Worm (Caenorhabditis elegans) whole organism, L3 larva: Measurements from ENCODE around the gene lev-9.

Experiments used
- R02D3.7 ChIP-seq: fragments of 150-350 bp; optimal IDR thresholded peaks from 2 replicates; lab custom pipeline; 2014; ENCODE audit warnings: missing biosample characterization, missing genetic modification characterization
- ZK546.5 ChIP-seq: sonication (generic microtip); optimal IDR thresholded peaks from 2 replicates; lab custom pipeline; 2017; ENCODE audit warnings: missing biosample characterization, missing genetic modification characterization
- ama-1 ChIP-seq: fragments of 150-350 bp; optimal IDR thresholded peaks from 2 replicates; lab custom pipeline; 2018
- ceh-16 ChIP-seq: sonication (generic microtip); optimal IDR thresholded peaks from 2 replicates; lab custom pipeline; 2017; ENCODE audit warnings: missing biosample characterization, missing genetic modification characterization
- ceh-28 ChIP-seq: fragments of 150-350 bp; optimal IDR thresholded peaks from 2 replicates; lab custom pipeline; 2014; ENCODE audit warnings: missing biosample characterization, missing genetic modification reagents, missing genetic modification characterization
- ceh-82 ChIP-seq: fragments of 150-350 bp; optimal IDR thresholded peaks from 2 replicates; lab custom pipeline; 2014; ENCODE audit warnings: missing biosample characterization, missing genetic modification characterization
- ceh-9 ChIP-seq: sonication (generic microtip); optimal IDR thresholded peaks from 2 replicates; lab custom pipeline; 2018; ENCODE audit warnings: missing biosample characterization, missing genetic modification characterization
- daf-12 ChIP-seq: fragments of 150-350 bp; optimal IDR thresholded peaks from 2 replicates; lab custom pipeline; 2014; ENCODE audit warnings: missing biosample characterization, missing genetic modification reagents, missing genetic modification characterization
- egl-27 ChIP-seq: sonication (generic microtip); optimal IDR thresholded peaks from 4 replicates; lab custom pipeline; 2017; ENCODE audit warnings: missing biosample characterization, missing genetic modification reagents, missing genetic modification characterization
- egl-5 ChIP-seq: fragments of 150-350 bp; optimal IDR thresholded peaks from 2 replicates; lab custom pipeline; 2017; ENCODE audit warnings: missing biosample characterization, missing genetic modification reagents, missing genetic modification characterization, inconsistent platforms
- elt-1 ChIP-seq: fragments of 150-350 bp; optimal IDR thresholded peaks from 2 replicates; lab custom pipeline; 2014; ENCODE audit warnings: missing biosample characterization, missing genetic modification characterization
- elt-2 ChIP-seq: sonication (generic microtip); optimal IDR thresholded peaks from 2 replicates; lab custom pipeline; 2016; ENCODE audit warnings: missing genetic modification reagents, mild to moderate bottlenecking, missing genetic modification characterization, missing compliant biosample characterization
- elt-3 ChIP-seq, 3 experiments: fragments of 150-350 bp in 1 of 3; sonication (generic microtip) in 2 of 3; optimal IDR thresholded peaks; 2 replicates in 2 of 3; 4 replicates in 1 of 3; lab custom pipeline; 2014 to 2017; ENCODE audit warnings: missing biosample characterization in 3 of 3, missing genetic modification characterization in 3 of 3
- eor-1 ChIP-seq, 2 experiments: fragments of 150-350 bp; optimal IDR thresholded peaks; 2 replicates each; lab custom pipeline; 2014 to 2018; ENCODE audit warnings: missing biosample characterization in 2 of 2, missing genetic modification characterization in 2 of 2
- fkh-10 ChIP-seq: sonication (generic microtip); optimal IDR thresholded peaks from 2 replicates; lab custom pipeline; 2017; ENCODE audit warnings: missing biosample characterization, missing genetic modification reagents, missing genetic modification characterization
- fkh-2 ChIP-seq: fragments of 150-350 bp; optimal IDR thresholded peaks from 2 replicates; lab custom pipeline; 2014; ENCODE audit warnings: missing biosample characterization, missing genetic modification reagents, missing genetic modification characterization
- fos-1 ChIP-seq: fragments of 150-350 bp; optimal IDR thresholded peaks from 2 replicates; lab custom pipeline; 2014; ENCODE audit warnings: missing biosample characterization, missing genetic modification characterization
- hmg-11 ChIP-seq: sonication (generic microtip); optimal IDR thresholded peaks from 2 replicates; lab custom pipeline; 2016; ENCODE audit warnings: missing genetic modification characterization, missing compliant biosample characterization
- jun-1 ChIP-seq: fragments of 150-350 bp; optimal IDR thresholded peaks from 2 replicates; lab custom pipeline; 2014; ENCODE audit warnings: missing biosample characterization, missing genetic modification reagents, missing genetic modification characterization
- lin-15B ChIP-seq: fragments of 150-350 bp; optimal IDR thresholded peaks from 2 replicates; lab custom pipeline; 2014; ENCODE audit warnings: missing biosample characterization, missing genetic modification characterization
- lin-39 ChIP-seq: fragments of 150-350 bp; optimal IDR thresholded peaks from 2 replicates; lab custom pipeline; 2018; ENCODE audit warnings: missing biosample characterization, missing genetic modification reagents, missing genetic modification characterization
- mdl-1 ChIP-seq: fragments of 150-350 bp; optimal IDR thresholded peaks from 2 replicates; lab custom pipeline; 2014; ENCODE audit warnings: missing biosample characterization, missing genetic modification characterization
- mml-1 ChIP-seq: fragments of 150-350 bp; sonication (generic microtip); optimal IDR thresholded peaks from 3 replicates; lab custom pipeline; 2014; ENCODE audit warnings: missing biosample characterization, missing genetic modification characterization
- nfya-1 ChIP-seq: sonication (generic microtip); optimal IDR thresholded peaks from 2 replicates; lab custom pipeline; 2017; ENCODE audit warnings: missing genetic modification characterization, mild to moderate bottlenecking, missing compliant biosample characterization, antibody characterized with exemption, moderate library complexity; ENCODE audit not compliant: insufficient read depth
- nhr-11 ChIP-seq: fragments of 150-350 bp; optimal IDR thresholded peaks from 2 replicates; lab custom pipeline; 2014; ENCODE audit warnings: missing biosample characterization, missing genetic modification characterization
- nhr-12 ChIP-seq: fragments of 150-350 bp; optimal IDR thresholded peaks from 2 replicates; lab custom pipeline; 2014; ENCODE audit warnings: missing biosample characterization, missing genetic modification characterization
- nhr-23 ChIP-seq: fragments of 150-350 bp; optimal IDR thresholded peaks from 2 replicates; lab custom pipeline; 2014; ENCODE audit warnings: missing biosample characterization, missing genetic modification reagents, missing genetic modification characterization
- nhr-237 ChIP-seq: fragments of 150-350 bp; optimal IDR thresholded peaks from 2 replicates; lab custom pipeline; 2014; ENCODE audit warnings: missing biosample characterization, missing genetic modification characterization
- nhr-25 ChIP-seq: sonication (generic microtip); optimal IDR thresholded peaks from 2 replicates; lab custom pipeline; 2017; ENCODE audit warnings: missing biosample characterization, missing genetic modification characterization
- nhr-28 ChIP-seq: fragments of 150-350 bp; optimal IDR thresholded peaks from 2 replicates; lab custom pipeline; 2014; ENCODE audit warnings: missing biosample characterization, missing genetic modification characterization
- nhr-43 ChIP-seq: sonication (generic microtip); optimal IDR thresholded peaks from 2 replicates; lab custom pipeline; 2016; ENCODE audit warnings: mild to moderate bottlenecking, missing genetic modification characterization, missing compliant biosample characterization; ENCODE audit not compliant: poor library complexity, severe bottlenecking
- nhr-67 ChIP-seq: fragments of 150-350 bp; optimal IDR thresholded peaks from 2 replicates; lab custom pipeline; 2014; ENCODE audit warnings: missing biosample characterization, missing genetic modification characterization
- nhr-77 ChIP-seq: fragments of 150-350 bp; optimal IDR thresholded peaks from 2 replicates; lab custom pipeline; 2014; ENCODE audit warnings: missing biosample characterization, missing genetic modification characterization
- pha-4 ChIP-seq: fragments of 150-350 bp; optimal IDR thresholded peaks from 2 replicates; lab custom pipeline; 2014; ENCODE audit warnings: missing biosample characterization, missing genetic modification reagents, missing genetic modification characterization
- pqm-1 ChIP-seq: fragments of 150-350 bp; optimal IDR thresholded peaks from 2 replicates; lab custom pipeline; 2017; ENCODE audit warnings: missing biosample characterization, missing genetic modification characterization, inconsistent platforms
- sea-2 ChIP-seq: fragments of 150-350 bp; sonication (generic microtip); optimal IDR thresholded peaks from 4 replicates; lab custom pipeline; 2014; ENCODE audit warnings: missing biosample characterization, missing genetic modification reagents, missing genetic modification characterization
- skn-1 ChIP-seq: fragments of 150-350 bp; optimal IDR thresholded peaks from 2 replicates; lab custom pipeline; 2014; ENCODE audit warnings: missing biosample characterization, missing genetic modification characterization
- snpc-4 ChIP-seq: fragments of 150-350 bp; optimal IDR thresholded peaks from 2 replicates; lab custom pipeline; 2014; ENCODE audit warnings: missing biosample characterization, missing genetic modification characterization
- tbx-2 ChIP-seq: sonication (generic microtip); optimal IDR thresholded peaks from 2 replicates; lab custom pipeline; 2016; ENCODE audit warnings: mild to moderate bottlenecking, missing genetic modification characterization, missing compliant biosample characterization
- unc-39 ChIP-seq: sonication (generic microtip); optimal IDR thresholded peaks from 4 replicates; lab custom pipeline; 2017; ENCODE audit warnings: missing biosample characterization, missing genetic modification characterization
- unc-62 ChIP-seq: fragments of 150-350 bp; sonication (generic microtip); optimal IDR thresholded peaks from 4 replicates; lab custom pipeline; 2014; ENCODE audit warnings: missing biosample characterization, missing genetic modification reagents, missing genetic modification characterization
- zag-1 ChIP-seq: fragments of 150-350 bp; optimal IDR thresholded peaks from 2 replicates; lab custom pipeline; 2014; ENCODE audit warnings: missing biosample characterization, missing genetic modification characterization
- ztf-11 ChIP-seq: fragments of 150-350 bp; optimal IDR thresholded peaks from 2 replicates; lab custom pipeline; 2014; ENCODE audit warnings: missing biosample characterization, missing genetic modification characterization
- ztf-4 ChIP-seq: fragments of 150-350 bp; optimal IDR thresholded peaks from 2 replicates; lab custom pipeline; 2014; ENCODE audit warnings: missing biosample characterization, missing genetic modification characterization

The lev-9 gene

DNA sequence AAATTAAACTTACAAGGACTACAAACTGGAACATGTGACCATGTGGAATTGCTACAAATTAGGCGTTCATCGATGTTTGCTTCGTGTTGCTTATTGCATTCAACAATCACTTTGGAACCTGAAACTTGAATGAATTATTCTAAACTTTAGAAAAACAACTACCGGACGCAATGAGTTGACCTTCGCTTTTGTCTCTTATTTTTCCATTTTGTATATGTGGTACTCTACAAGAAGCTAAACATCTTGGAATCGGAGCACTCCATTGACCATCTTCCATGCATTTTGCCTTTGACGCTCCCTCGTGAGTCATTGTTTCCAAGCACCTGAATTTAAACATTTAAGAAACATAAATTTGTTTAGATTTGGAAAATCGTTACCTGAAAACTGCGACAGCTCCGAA is 2.5 kb downstream of the lev-9 start:
- TF ChIP-seq egl-27 (tag; lab: Kevin White, UChicago): no peak
- TF ChIP-seq fkh-10 (GFP tag; lab: Kevin White, UChicago): no peak
- TF ChIP-seq nhr-67 (tag; lab: Kevin White, UChicago): no peak
- no peak for TF ChIP-seq R02D3.7 (tag; lab: Kevin White, UChicago)
- no peak for TF ChIP-seq nhr-25 (tag; lab: Kevin White, UChicago)

DNA sequence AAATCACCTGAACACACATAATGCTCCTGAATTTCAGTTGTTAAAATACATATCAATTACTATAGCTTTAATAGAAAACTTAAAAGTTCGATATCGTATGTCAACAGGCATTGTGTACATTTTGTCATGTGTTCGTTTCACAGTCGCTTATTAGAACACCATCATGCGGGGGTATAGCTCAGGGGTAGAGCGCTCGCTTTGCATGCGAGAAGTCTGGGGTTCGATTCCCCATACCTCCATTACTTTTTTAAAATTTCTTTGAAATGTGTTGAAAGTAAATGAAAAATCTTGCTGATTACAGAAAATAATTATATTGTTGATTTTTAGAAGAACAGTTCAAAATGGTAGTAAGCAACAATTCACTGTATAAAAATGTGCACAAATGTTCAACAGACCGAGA is 5.4 kb downstream of the lev-9 start:
- no peak for TF ChIP-seq nhr-237
- no peak for TF ChIP-seq eor-1 (tag; optimal IDR thresholded peaks at IDR 0.05; lab: Kevin White, UChicago)
- TF ChIP-seq fos-1 (tag; lab: Kevin White, UChicago): no peak
- TF ChIP-seq ceh-16 (tag; lab: Kevin White, UChicago): no peak
- no peak for TF ChIP-seq nhr-11
- peak; percentile 0 for TF ChIP-seq hmg-11 (tag; lab: Kevin White, UChicago)
- TF ChIP-seq nhr-25 (tag; lab: Kevin White, UChicago): peak; percentile 49
- TF ChIP-seq tbx-2 (tag; lab: Kevin White, UChicago): peak; percentile 31
- no peak for TF ChIP-seq pqm-1 (tag; lab: Kevin White, UChicago)
- TF ChIP-seq lin-15B (tag; lab: Kevin White, UChicago): no peak
- TF ChIP-seq elt-2 (tag; lab: Kevin White, UChicago): peak; percentile 24
- TF ChIP-seq nhr-67 (tag; lab: Kevin White, UChicago): no peak
- TF ChIP-seq ztf-4 (tag; lab: Kevin White, UChicago): no peak
- TF ChIP-seq nhr-28 (tag; lab: Kevin White, UChicago): no peak
- no peak for TF ChIP-seq daf-12 (tag; lab: Kevin White, UChicago)
- TF ChIP-seq nhr-43 (tag; lab: Kevin White, UChicago): peak; percentile 56
- TF ChIP-seq egl-27 (tag; lab: Kevin White, UChicago): no peak
- TF ChIP-seq mdl-1 (tag; lab: Kevin White, UChicago): no peak
- no peak for TF ChIP-seq ceh-9 (tag; lab: Kevin White, UChicago)
- TF ChIP-seq ZK546.5 (tag; lab: Kevin White, UChicago): no peak
- no peak for TF ChIP-seq unc-39 (tag; lab: Kevin White, UChicago)
- TF ChIP-seq sea-2 (GFP tag; lab: Kevin White, UChicago): no peak
- TF ChIP-seq pha-4: no peak
- no peak for TF ChIP-seq ceh-28 (tag; lab: Kevin White, UChicago)
- no peak for TF ChIP-seq ama-1 (lab: Kevin White, UChicago)
- TF ChIP-seq egl-5: no peak
- no peak for TF ChIP-seq zag-1 (tag; lab: Kevin White, UChicago)
- TF ChIP-seq ztf-11 (tag; lab: Kevin White, UChicago): no peak
- TF ChIP-seq nfya-1 (tag; lab: Kevin White, UChicago): no peak
- no peak for TF ChIP-seq lin-39 (tag; lab: Kevin White, UChicago)
- TF ChIP-seq elt-1 (tag; lab: Kevin White, UChicago): no peak
- peak; percentile 12 for TF ChIP-seq nhr-23 (tag; lab: Kevin White, UChicago)
- no peak for TF ChIP-seq unc-62 (GFP tag; lab: Kevin White, UChicago)

DNA sequence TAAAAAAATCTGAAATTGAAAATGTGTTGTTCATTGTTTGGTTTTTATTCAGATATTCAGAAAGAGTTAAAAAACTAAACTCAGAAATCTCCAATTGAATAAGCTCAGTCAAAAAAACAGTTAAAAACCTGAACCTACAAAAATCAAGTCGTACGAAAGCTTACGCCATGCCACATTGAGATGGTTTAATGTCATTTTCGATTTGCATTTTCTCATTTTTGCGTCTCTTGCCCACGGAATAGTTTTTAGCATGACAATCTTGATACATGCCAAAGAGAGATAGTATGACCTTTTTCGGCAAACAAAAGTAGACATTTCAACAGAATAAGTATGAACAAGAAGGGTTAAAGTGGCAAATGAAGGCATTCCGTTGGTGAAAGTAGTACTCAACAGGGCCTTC is 10.5 kb downstream of the lev-9 start:
- TF ChIP-seq unc-39 (tag; lab: Kevin White, UChicago) (no peak), egl-5 (no peak), nhr-11 (no peak), fkh-10 (GFP tag; lab: Kevin White, UChicago) (no peak), lin-39 (tag; lab: Kevin White, UChicago) (no peak), ceh-28 (tag; lab: Kevin White, UChicago) (no peak), hmg-11 (tag; lab: Kevin White, UChicago) (no peak), ama-1 (lab: Kevin White, UChicago) (peak; percentile 91), lin-15B (tag; lab: Kevin White, UChicago) (no peak), fos-1 (tag; lab: Kevin White, UChicago) (no peak), mml-1 (tag; lab: Kevin White, UChicago) (no peak), pha-4 (no peak), skn-1 (tag; lab: Kevin White, UChicago) (no peak), nhr-25 (tag; lab: Kevin White, UChicago) (peak; percentile 91), ZK546.5 (tag; lab: Kevin White, UChicago) (no peak), mdl-1 (tag; lab: Kevin White, UChicago) (no peak), zag-1 (tag; lab: Kevin White, UChicago) (no peak), nhr-23 (tag; lab: Kevin White, UChicago) (no peak), elt-3 (tag; optimal IDR thresholded peaks at IDR 0.05; lab: Kevin White, UChicago) (peak in 2 of 3 experiments; percentile 7 to 15), ceh-9 (tag; lab: Kevin White, UChicago) (no peak), tbx-2 (tag; lab: Kevin White, UChicago) (no peak), ceh-16 (tag; lab: Kevin White, UChicago) (peak; percentile 19), pqm-1 (tag; lab: Kevin White, UChicago) (no peak), elt-1 (tag; lab: Kevin White, UChicago) (no peak), nhr-43 (tag; lab: Kevin White, UChicago) (peak; percentile 66), ceh-82 (tag; lab: Kevin White, UChicago) (peak; percentile 18), fkh-2 (no peak), jun-1 (tag; lab: Kevin White, UChicago) (no peak), elt-2 (tag; lab: Kevin White, UChicago) (no peak), R02D3.7 (tag; lab: Kevin White, UChicago) (peak; percentile 6), eor-1 (tag; optimal IDR thresholded peaks at IDR 0.05; lab: Kevin White, UChicago) (no peak), sea-2 (GFP tag; lab: Kevin White, UChicago) (no peak), nfya-1 (tag; lab: Kevin White, UChicago) (peak; percentile 19), egl-27 (tag; lab: Kevin White, UChicago) (no peak), nhr-12 (no peak), unc-62 (GFP tag; lab: Kevin White, UChicago) (no peak), ztf-11 (tag; lab: Kevin White, UChicago) (no peak), snpc-4 (no peak), daf-12 (tag; lab: Kevin White, UChicago) (no peak), nhr-77 (tag; lab: Kevin White, UChicago) (no peak)
